Worm (Caenorhabditis elegans) whole organism, L4 larva: ENCODE data around the gene gid-2.
A peak's percentile ranks its signal among the peaks of the same experiment; 100 is the strongest.

Source experiments
- F10B5.3 ChIP-seq: sonication (generic microtip); optimal IDR thresholded peaks from 2 replicates; lab custom pipeline; 2016; ENCODE audit warnings: mild to moderate bottlenecking, missing genetic modification characterization, missing compliant biosample characterization
- F26F4.8 ChIP-seq: fragments of 200-800 bp; sonication (Bioruptor generic); conservative IDR thresholded peaks from 2 replicates; pipeline ENCODE4 v1.3.6; 2022; ENCODE audit warnings: missing genetic modification characterization, missing compliant biosample characterization
- F37D6.2 ChIP-seq: sonication (generic microtip); optimal IDR thresholded peaks from 2 replicates; lab custom pipeline; 2016; ENCODE audit warnings: mild to moderate bottlenecking, missing genetic modification characterization, missing compliant biosample characterization
- F49E8.2 ChIP-seq: sonication (generic microtip); optimal IDR thresholded peaks from 2 replicates; lab custom pipeline; 2016; ENCODE audit warnings: missing compliant biosample characterization, mild to moderate bottlenecking, missing genetic modification characterization, borderline replicate concordance
- R02D3.7 ChIP-seq: fragments of 150-350 bp; sonication (generic microtip); optimal IDR thresholded peaks from 3 replicates; lab custom pipeline; 2014; ENCODE audit warnings: missing biosample characterization, missing genetic modification characterization
- T20F7.1 ChIP-seq: fragments of 200-800 bp; sonication (Bioruptor generic); optimal IDR thresholded peaks from 2 replicates; lab custom pipeline; 2018; ENCODE audit warnings: mild to moderate bottlenecking, missing genetic modification characterization, missing compliant biosample characterization
- Y75B8A.6 ChIP-seq: fragments of 200-800 bp; sonication (Bioruptor generic); IDR thresholded peaks from 2 replicates; pipeline ENCODE4 v1.3.6; 2022; ENCODE audit warnings: missing genetic modification reagents, missing genetic modification characterization, missing compliant biosample characterization
- aha-1 ChIP-seq: fragments of 150-350 bp; peaks from one replicate; lab custom pipeline; 2014; ENCODE audit warnings: missing biosample characterization, missing genetic modification characterization
- aly-2 ChIP-seq: sonication (generic microtip); optimal IDR thresholded peaks from 2 replicates; lab custom pipeline; 2018; ENCODE audit warnings: missing biosample characterization, missing genetic modification characterization
- attf-4 ChIP-seq: sonication (generic microtip); optimal IDR thresholded peaks from 3 replicates; lab custom pipeline; 2017; ENCODE audit warnings: missing biosample characterization, missing genetic modification characterization
- ceh-20 ChIP-seq: fragments of 200-800 bp; sonication (Bioruptor generic); IDR thresholded peaks from 2 replicates; pipeline ENCODE4 v1.3.6; 2022; ENCODE audit warnings: missing genetic modification reagents, missing genetic modification characterization, missing compliant biosample characterization
- ceh-44 ChIP-seq: fragments of 200-800 bp; sonication (Bioruptor generic); IDR thresholded peaks from 2 replicates; pipeline ENCODE4 v1.3.6; 2022; ENCODE audit warnings: missing genetic modification reagents, missing genetic modification characterization, missing compliant biosample characterization
- daf-19 ChIP-seq: fragments of 200-800 bp; sonication (Bioruptor generic); conservative IDR thresholded peaks from 2 replicates; pipeline ENCODE4 v1.3.6; 2022; ENCODE audit warnings: missing genetic modification characterization, missing compliant biosample characterization
- daf-8 ChIP-seq: fragments of 200-800 bp; sonication (Bioruptor generic); IDR thresholded peaks from 2 replicates; pipeline ENCODE4 v1.3.6; 2022; ENCODE audit warnings: missing genetic modification characterization, missing compliant biosample characterization
- dmd-9 ChIP-seq: fragments of 200-800 bp; sonication (Bioruptor generic); IDR thresholded peaks from 2 replicates; pipeline ENCODE4 v1.3.6; 2022; ENCODE audit warnings: missing genetic modification reagents, missing genetic modification characterization, missing compliant biosample characterization
- dpl-1 ChIP-seq: fragments of 150-350 bp; optimal IDR thresholded peaks from 2 replicates; lab custom pipeline; 2014; ENCODE audit warnings: missing biosample characterization, missing genetic modification reagents, missing genetic modification characterization
- duxl-1 ChIP-seq: sonication (generic microtip); optimal IDR thresholded peaks from 2 replicates; lab custom pipeline; 2016; ENCODE audit warnings: mild to moderate bottlenecking, missing genetic modification characterization, moderate library complexity, missing compliant biosample characterization; ENCODE audit not compliant: poor library complexity
- dve-1 ChIP-seq: sonication (generic microtip); optimal IDR thresholded peaks from 2 replicates; lab custom pipeline; 2017; ENCODE audit warnings: antibody characterized with exemption, mild to moderate bottlenecking, missing genetic modification characterization, missing compliant biosample characterization; ENCODE audit not compliant: insufficient read depth
- egl-27 ChIP-seq: sonication (generic microtip); optimal IDR thresholded peaks from 3 replicates; lab custom pipeline; 2017; ENCODE audit warnings: missing biosample characterization, missing genetic modification reagents, missing genetic modification characterization
- hlh-11 ChIP-seq: fragments of 200-800 bp; sonication (Bioruptor generic); optimal IDR thresholded peaks from 2 replicates; lab custom pipeline; 2018; ENCODE audit warnings: mild to moderate bottlenecking, missing genetic modification characterization, missing compliant biosample characterization
- hmg-1.1 ChIP-seq: fragments of 200-800 bp; sonication (Bioruptor generic); IDR thresholded peaks from 2 replicates; pipeline ENCODE4 v1.3.6; 2022; ENCODE audit warnings: missing genetic modification reagents, missing genetic modification characterization, missing compliant biosample characterization
- jun-1 ChIP-seq: fragments of 150-350 bp; optimal IDR thresholded peaks from 2 replicates; lab custom pipeline; 2014; ENCODE audit warnings: missing biosample characterization, missing genetic modification reagents, missing genetic modification characterization
- lim-7 ChIP-seq: fragments of 200-800 bp; sonication (Bioruptor generic); IDR thresholded peaks from 2 replicates; pipeline ENCODE4 v1.3.6; 2022; ENCODE audit warnings: missing genetic modification characterization, missing compliant biosample characterization
- lin-15B ChIP-seq: fragments of 150-350 bp; sonication (generic microtip); optimal IDR thresholded peaks from 3 replicates; lab custom pipeline; 2014; ENCODE audit warnings: missing biosample characterization, missing genetic modification characterization
- lin-39 ChIP-seq: fragments of 150-350 bp; optimal IDR thresholded peaks from 2 replicates; lab custom pipeline; 2014; ENCODE audit warnings: missing biosample characterization, missing genetic modification reagents, missing genetic modification characterization
- lsy-2 ChIP-seq, 2 experiments: fragments of 150-350 bp in 1 of 2; sonication (generic microtip) in 1 of 2; optimal IDR thresholded peaks; 2 replicates each; lab custom pipeline; 2014 to 2017; ENCODE audit warnings: missing biosample characterization in 2 of 2, missing genetic modification characterization in 2 of 2
- mdl-1 ChIP-seq, 2 experiments: fragments of 150-350 bp in 1 of 2; sonication (generic microtip) in 1 of 2; optimal IDR thresholded peaks; 2 replicates each; lab custom pipeline; 2014 to 2017; ENCODE audit warnings: missing biosample characterization in 2 of 2, missing genetic modification characterization in 2 of 2
- mdt-29 ChIP-seq: fragments of 200-800 bp; sonication (Bioruptor generic); IDR thresholded peaks from 2 replicates; pipeline ENCODE4 v1.3.6; 2022; ENCODE audit warnings: missing genetic modification reagents, missing genetic modification characterization, missing compliant biosample characterization
- mxl-2 ChIP-seq: fragments of 200-800 bp; sonication (Bioruptor generic); conservative IDR thresholded peaks from 2 replicates; pipeline ENCODE4 v1.3.6; 2022; ENCODE audit warnings: missing genetic modification reagents, missing genetic modification characterization, missing compliant biosample characterization
- mxl-3 ChIP-seq: fragments of 200-800 bp; sonication (Bioruptor generic); optimal IDR thresholded peaks from 2 replicates; lab custom pipeline; 2018; ENCODE audit warnings: mild to moderate bottlenecking, missing genetic modification characterization, missing compliant biosample characterization
- nhr-25 ChIP-seq: sonication (generic microtip); optimal IDR thresholded peaks from 2 replicates; lab custom pipeline; 2017; ENCODE audit warnings: missing genetic modification characterization, mild to moderate bottlenecking, missing compliant biosample characterization, antibody characterized with exemption, moderate library complexity, borderline replicate concordance; ENCODE audit not compliant: insufficient read depth
- nhr-28 ChIP-seq: fragments of 150-350 bp; optimal IDR thresholded peaks from 2 replicates; lab custom pipeline; 2014; ENCODE audit warnings: missing biosample characterization, missing genetic modification characterization
- nhr-76 ChIP-seq: fragments of 150-350 bp; optimal IDR thresholded peaks from 2 replicates; lab custom pipeline; 2014; ENCODE audit warnings: missing biosample characterization, missing genetic modification characterization
- nhr-77 ChIP-seq: fragments of 150-350 bp; optimal IDR thresholded peaks from 2 replicates; lab custom pipeline; 2014; ENCODE audit warnings: missing biosample characterization, missing genetic modification characterization
- php-3 ChIP-seq: fragments of 200-800 bp; sonication (Bioruptor generic); IDR thresholded peaks from 2 replicates; pipeline ENCODE4 v1.3.6; 2022; ENCODE audit warnings: missing genetic modification reagents, missing genetic modification characterization, missing compliant biosample characterization
- saeg-2 ChIP-seq: fragments of 200-800 bp; sonication (Bioruptor generic); IDR thresholded peaks from 2 replicates; pipeline ENCODE4 v1.3.6; 2022; ENCODE audit warnings: missing genetic modification reagents, missing genetic modification characterization, missing compliant biosample characterization
- tra-1 ChIP-seq: fragments of 200-800 bp; sonication (Bioruptor generic); IDR thresholded peaks from 2 replicates; pipeline ENCODE4 v1.3.6; 2022; ENCODE audit warnings: missing genetic modification reagents, missing genetic modification characterization, missing compliant biosample characterization
- unc-130 ChIP-seq: sonication (generic microtip); optimal IDR thresholded peaks from 2 replicates; lab custom pipeline; 2016; ENCODE audit warnings: missing genetic modification reagents, missing genetic modification characterization, missing compliant biosample characterization
- unc-62 ChIP-seq, 3 experiments: fragments of 150-350 bp in 1 of 3; sonication (generic microtip); optimal IDR thresholded peaks in 2 of 3; peaks in 1 of 3; 1 replicate in 1 of 3; 2 replicates in 2 of 3; lab custom pipeline; 2014 to 2017; ENCODE audit warnings: missing biosample characterization in 3 of 3, missing genetic modification characterization in 3 of 3, missing genetic modification reagents in 3 of 3, missing genotype in 1 of 3
- vab-7 ChIP-seq: fragments of 200-800 bp; sonication (Bioruptor generic); IDR thresholded peaks from 2 replicates; pipeline ENCODE4 v1.3.6; 2022; ENCODE audit warnings: missing genetic modification reagents, missing genetic modification characterization, missing compliant biosample characterization
- zag-1 ChIP-seq: fragments of 150-350 bp; optimal IDR thresholded peaks from 2 replicates; lab custom pipeline; 2014; ENCODE audit warnings: missing biosample characterization, missing genetic modification characterization
- zfp-3 ChIP-seq: fragments of 200-800 bp; sonication (Bioruptor generic); conservative IDR thresholded peaks from 2 replicates; pipeline ENCODE4 v1.3.6; 2022; ENCODE audit warnings: missing genetic modification reagents, missing genetic modification characterization, missing compliant biosample characterization
- zip-2 ChIP-seq: fragments of 150-350 bp; optimal IDR thresholded peaks from 2 replicates; lab custom pipeline; 2014; ENCODE audit warnings: missing biosample characterization, missing genetic modification characterization

gid-2 gene

ce11 chrX:2422123-2422522 is 16.6 kb downstream of the gid-2 start (continued):
- TF ChIP-seq mdl-1 (tag; optimal IDR thresholded peaks at IDR 0.05; lab: Kevin White, UChicago) (no peak), F26F4.8 (GFP tag; lab: Robert Waterston, UW) (no peak), mxl-2 (GFP tag; lab: Robert Waterston, UW) (no peak), lim-7 (GFP tag; lab: Robert Waterston, UW) (no peak), egl-27 (tag; lab: Kevin White, UChicago) (no peak), daf-8 (GFP tag; lab: Robert Waterston, UW) (no peak), aly-2 (no peak), php-3 (GFP tag; lab: Robert Waterston, UW) (peak; percentile 11; the same call in 1 of the 2 replicates), hmg-1.1 (GFP tag; lab: Robert Waterston, UW) (no peak), vab-7 (GFP tag; lab: Robert Waterston, UW) (no peak), unc-62 (GFP tag; optimal IDR thresholded peaks at IDR 0.05 in 1 of 2; lab: Kevin White, UChicago) (no peak), unc-62 (tag; optimal IDR thresholded peaks at IDR 0.05; lab: Kevin White, UChicago) (no peak), Y75B8A.6 (GFP tag; lab: Robert Waterston, UW) (no peak), ceh-20 (GFP tag; lab: Robert Waterston, UW) (no peak), nhr-25 (tag; lab: Kevin White, UChicago) (no peak), aha-1 (tag; lab: Kevin White, UChicago) (peak; percentile 16), zag-1 (tag; lab: Kevin White, UChicago) (no peak), lin-15B (tag; lab: Kevin White, UChicago) (no peak), saeg-2 (GFP tag; lab: Robert Waterston, UW) (no peak), daf-19 (GFP tag; lab: Robert Waterston, UW) (no peak), dve-1 (tag; lab: Kevin White, UChicago) (no peak), dmd-9 (GFP tag; lab: Robert Waterston, UW) (no peak), nhr-77 (no peak), F10B5.3 (tag; lab: Kevin White, UChicago) (no peak), R02D3.7 (tag; lab: Kevin White, UChicago) (no peak)

ce11 chrX:2419777-2420176 is 19.0 kb downstream of the gid-2 start, which contains the start of gene glr-7:
Gene glr-7, minus strand, starts transcription at chrX:2419877.
- no peak for TF ChIP-seq lin-39 (tag; lab: Kevin White, UChicago)
- TF ChIP-seq aly-2 = no peak
- TF ChIP-seq unc-130 = no peak
- no peak for TF ChIP-seq F49E8.2
- TF ChIP-seq, all 104 proteins: peak for 0

- TF ChIP-seq nhr-28 (tag; lab: Kevin White, UChicago) (no peak), lsy-2 (tag; optimal IDR thresholded peaks at IDR 0.05; lab: Kevin White, UChicago) (no peak), lin-15B (tag; lab: Kevin White, UChicago) (no peak), F26F4.8 (GFP tag; lab: Robert Waterston, UW) (no peak), jun-1 (tag; lab: Kevin White, UChicago) (no peak), nhr-76 (tag; lab: Kevin White, UChicago) (no peak), hlh-11 (tag; lab: Kevin White, UChicago) (no peak), duxl-1 (tag; lab: Kevin White, UChicago) (no peak), mxl-3 (GFP tag; lab: Kevin White, UChicago) (no peak), T20F7.1 (GFP tag; lab: Kevin White, UChicago) (no peak), dpl-1 (no peak), attf-4 (tag; lab: Kevin White, UChicago) (no peak), zfp-3 (GFP tag; lab: Robert Waterston, UW) (no peak), zip-2 (tag; lab: Kevin White, UChicago) (no peak), F37D6.2 (tag; lab: Kevin White, UChicago) (no peak), ceh-44 (GFP tag; lab: Robert Waterston, UW) (no peak), mdt-29 (GFP tag; lab: Robert Waterston, UW) (no peak), ceh-20 (GFP tag; lab: Robert Waterston, UW) (no peak), tra-1 (GFP tag; lab: Robert Waterston, UW) (no peak), unc-62 (GFP tag; optimal IDR thresholded peaks at IDR 0.05 in 1 of 2; lab: Kevin White, UChicago) (no peak), unc-62 (tag; optimal IDR thresholded peaks at IDR 0.05; lab: Kevin White, UChicago) (no peak)
Observed at ce11 chrX:2413277-2413676, 25.5 kb downstream of the gid-2 start, which contains the start of gene hlh-15. Gene hlh-15, minus strand, starts transcription at chrX:2413377.
